Worm (Caenorhabditis elegans) whole organism, L4 larva: ENCODE data around the gene elp-1.

Source experiments
- F26F4.8 ChIP-seq: fragments of 200-800 bp; sonication (Bioruptor generic); conservative IDR thresholded peaks from 2 replicates; pipeline ENCODE4 v1.3.6; 2022; ENCODE audit warnings: missing genetic modification characterization, missing compliant biosample characterization
- F44E2.7 ChIP-seq: fragments of 200-800 bp; sonication (Bioruptor generic); IDR thresholded peaks from 2 replicates; pipeline ENCODE4 v2.1.2; 2022; ENCODE audit warnings: missing genetic modification characterization, missing compliant biosample characterization
- T20F7.1 ChIP-seq: fragments of 200-800 bp; sonication (Bioruptor generic); optimal IDR thresholded peaks from 2 replicates; lab custom pipeline; 2018; ENCODE audit warnings: mild to moderate bottlenecking, missing genetic modification characterization, missing compliant biosample characterization
- Y105C5A.15 ChIP-seq: fragments of 200-800 bp; sonication (Bioruptor generic); IDR thresholded peaks from 2 replicates; pipeline ENCODE4 v1.3.6; 2022; ENCODE audit warnings: missing genetic modification characterization, missing compliant biosample characterization
- aha-1 ChIP-seq: fragments of 150-350 bp; peaks from one replicate; lab custom pipeline; 2014; ENCODE audit warnings: missing biosample characterization, missing genetic modification characterization
- arid-1 ChIP-seq: fragments of 200-800 bp; sonication (Bioruptor generic); conservative IDR thresholded peaks from 2 replicates; pipeline ENCODE4 v1.3.6; 2022; ENCODE audit warnings: missing genetic modification reagents, missing genetic modification characterization, missing compliant biosample characterization
- ceh-82 ChIP-seq: sonication (generic microtip); optimal IDR thresholded peaks from 2 replicates; lab custom pipeline; 2017; ENCODE audit warnings: missing biosample characterization, missing genetic modification characterization
- daf-12 ChIP-seq: fragments of 150-350 bp; optimal IDR thresholded peaks from 2 replicates; lab custom pipeline; 2014; ENCODE audit warnings: missing biosample characterization, missing genetic modification reagents, missing genetic modification characterization
- daf-16 ChIP-seq, 3 experiments: sonication (generic microtip); optimal IDR thresholded peaks; 2 replicates each; lab custom pipeline; 2016 to 2017; ENCODE audit warnings: missing genetic modification characterization in 3 of 3, missing genetic modification reagents in 3 of 3, mild to moderate bottlenecking in 2 of 3, missing compliant biosample characterization in 2 of 3, missing biosample characterization in 1 of 3, moderate library complexity in 1 of 3
- daf-19 ChIP-seq: fragments of 200-800 bp; sonication (Bioruptor generic); conservative IDR thresholded peaks from 2 replicates; pipeline ENCODE4 v1.3.6; 2022; ENCODE audit warnings: missing genetic modification characterization, missing compliant biosample characterization
- dmd-6 ChIP-seq: fragments of 200-800 bp; sonication (Bioruptor generic); IDR thresholded peaks from 2 replicates; pipeline ENCODE4 v1.3.6; 2022; ENCODE audit warnings: missing genetic modification reagents, missing genetic modification characterization, missing compliant biosample characterization
- dmd-9 ChIP-seq: fragments of 200-800 bp; sonication (Bioruptor generic); IDR thresholded peaks from 2 replicates; pipeline ENCODE4 v1.3.6; 2022; ENCODE audit warnings: missing genetic modification reagents, missing genetic modification characterization, missing compliant biosample characterization
- dpl-1 ChIP-seq: fragments of 150-350 bp; optimal IDR thresholded peaks from 2 replicates; lab custom pipeline; 2014; ENCODE audit warnings: missing biosample characterization, missing genetic modification reagents, missing genetic modification characterization
- duxl-1 ChIP-seq: sonication (generic microtip); optimal IDR thresholded peaks from 2 replicates; lab custom pipeline; 2016; ENCODE audit warnings: mild to moderate bottlenecking, missing genetic modification characterization, moderate library complexity, missing compliant biosample characterization; ENCODE audit not compliant: poor library complexity
- dve-1 ChIP-seq: sonication (generic microtip); optimal IDR thresholded peaks from 2 replicates; lab custom pipeline; 2017; ENCODE audit warnings: antibody characterized with exemption, mild to moderate bottlenecking, missing genetic modification characterization, missing compliant biosample characterization; ENCODE audit not compliant: insufficient read depth
- egl-43 ChIP-seq: fragments of 200-800 bp; sonication (Bioruptor generic); IDR thresholded peaks from 2 replicates; pipeline ENCODE4 v1.3.6; 2022; ENCODE audit warnings: missing genetic modification reagents, missing genetic modification characterization, missing compliant biosample characterization
- fkh-10 ChIP-seq: fragments of 150-350 bp; optimal IDR thresholded peaks from 2 replicates; lab custom pipeline; 2014; ENCODE audit warnings: missing biosample characterization, missing genetic modification reagents, missing genetic modification characterization
- hlh-11 ChIP-seq: fragments of 200-800 bp; sonication (Bioruptor generic); optimal IDR thresholded peaks from 2 replicates; lab custom pipeline; 2018; ENCODE audit warnings: mild to moderate bottlenecking, missing genetic modification characterization, missing compliant biosample characterization
- hlh-30 ChIP-seq: sonication (generic microtip); optimal IDR thresholded peaks from 2 replicates; lab custom pipeline; 2017; ENCODE audit warnings: antibody characterized with exemption, mild to moderate bottlenecking, missing genetic modification characterization, missing compliant biosample characterization; ENCODE audit not compliant: insufficient read depth
- jun-1 ChIP-seq: fragments of 150-350 bp; optimal IDR thresholded peaks from 2 replicates; lab custom pipeline; 2014; ENCODE audit warnings: missing biosample characterization, missing genetic modification reagents, missing genetic modification characterization
- mdl-1 ChIP-seq, 2 experiments: fragments of 150-350 bp in 1 of 2; sonication (generic microtip) in 1 of 2; optimal IDR thresholded peaks; 2 replicates each; lab custom pipeline; 2014 to 2017; ENCODE audit warnings: missing biosample characterization in 2 of 2, missing genetic modification characterization in 2 of 2
- nhr-25 ChIP-seq: sonication (generic microtip); optimal IDR thresholded peaks from 2 replicates; lab custom pipeline; 2017; ENCODE audit warnings: missing genetic modification characterization, mild to moderate bottlenecking, missing compliant biosample characterization, antibody characterized with exemption, moderate library complexity, borderline replicate concordance; ENCODE audit not compliant: insufficient read depth
- nhr-28 ChIP-seq: fragments of 150-350 bp; optimal IDR thresholded peaks from 2 replicates; lab custom pipeline; 2014; ENCODE audit warnings: missing biosample characterization, missing genetic modification characterization
- nhr-42 ChIP-seq: fragments of 200-800 bp; sonication (Bioruptor generic); IDR thresholded peaks from 2 replicates; pipeline ENCODE4 v1.3.6; 2022; ENCODE audit warnings: missing genetic modification characterization, missing compliant biosample characterization
- pha-4 ChIP-seq, 2 experiments: fragments of 150-350 bp in 1 of 2; fragments of 200-800 bp in 1 of 2; sonication (Bioruptor generic) in 1 of 2; IDR thresholded peaks in 1 of 2; optimal IDR thresholded peaks in 1 of 2; 2 replicates each; pipeline versions ENCODE4 v1.3.6 to Lab custom; 2014 to 2022; ENCODE audit warnings: missing genetic modification characterization in 2 of 2, missing genetic modification reagents in 2 of 2, missing biosample characterization in 1 of 2, missing compliant biosample characterization in 1 of 2
- pqm-1 ChIP-seq: sonication (generic microtip); optimal IDR thresholded peaks from 2 replicates; lab custom pipeline; 2017; ENCODE audit warnings: missing biosample characterization, missing genetic modification characterization
- tag-97 ChIP-seq: fragments of 200-800 bp; sonication (Bioruptor generic); IDR thresholded peaks from 2 replicates; pipeline ENCODE4 v1.3.6; 2022; ENCODE audit warnings: missing genetic modification characterization, missing compliant biosample characterization
- unc-62 ChIP-seq, 3 experiments: fragments of 150-350 bp in 1 of 3; sonication (generic microtip); optimal IDR thresholded peaks in 2 of 3; peaks in 1 of 3; 1 replicate in 1 of 3; 2 replicates in 2 of 3; lab custom pipeline; 2014 to 2017; ENCODE audit warnings: missing biosample characterization in 3 of 3, missing genetic modification characterization in 3 of 3, missing genetic modification reagents in 3 of 3, missing genotype in 1 of 3

elp-1 gene

ce11 chrV:20771702-20772101 lies 1.7 kb upstream of the elp-1 start:
- TF ChIP-seq arid-1 (GFP tag; lab: Robert Waterston, UW) (no peak), daf-12 (tag; lab: Kevin White, UChicago) (no peak), unc-62 (GFP tag; optimal IDR thresholded peaks at IDR 0.05 in 1 of 2; lab: Kevin White, UChicago) (peak in 1 of 2 experiments; percentile 69), unc-62 (tag; optimal IDR thresholded peaks at IDR 0.05; lab: Kevin White, UChicago) (no peak), Y105C5A.15 (GFP tag; lab: Robert Waterston, UW) (no peak), fkh-10 (GFP tag; lab: Kevin White, UChicago) (no peak), tag-97 (GFP tag; lab: Robert Waterston, UW) (no peak), ceh-82 (tag; lab: Kevin White, UChicago) (no peak), pha-4 (GFP tag; IDR thresholded peaks at IDR 0.05; lab: Robert Waterston, UW) (no peak), pha-4 (tag; optimal IDR thresholded peaks at IDR 0.05; lab: Kevin White, UChicago) (no peak)
- TF ChIP-seq, all 104 proteins: peak for 1

- TF ChIP-seq dmd-6 (GFP tag; lab: Robert Waterston, UW) (peak; percentile 59), nhr-42 (no peak), unc-62 (GFP tag; optimal IDR thresholded peaks at IDR 0.05 in 1 of 2; lab: Kevin White, UChicago) (no peak), unc-62 (tag; optimal IDR thresholded peaks at IDR 0.05; lab: Kevin White, UChicago) (no peak), nhr-28 (tag; lab: Kevin White, UChicago) (peak; percentile 67), hlh-30 (tag; lab: Kevin White, UChicago) (peak; percentile 13), dpl-1 (GFP tag; lab: Kevin White, UChicago) (no peak), hlh-11 (peak; percentile 56), T20F7.1 (no peak), mdl-1 (tag; optimal IDR thresholded peaks at IDR 0.05; lab: Kevin White, UChicago) (no peak), daf-19 (no peak), F26F4.8 (GFP tag; lab: Robert Waterston, UW) (no peak), duxl-1 (tag; lab: Kevin White, UChicago) (no peak), pha-4 (GFP tag; IDR thresholded peaks at IDR 0.05; lab: Robert Waterston, UW) (no peak), pha-4 (tag; optimal IDR thresholded peaks at IDR 0.05; lab: Kevin White, UChicago) (peak; percentile 87), dve-1 (peak; percentile 63), pqm-1 (tag; lab: Kevin White, UChicago) (peak; percentile 69), daf-16 (GFP tag; optimal IDR thresholded peaks at IDR 0.05; lab: Kevin White, UChicago) (no peak), daf-16 (tag; optimal IDR thresholded peaks at IDR 0.05; lab: Kevin White, UChicago) (peak; percentile 70)
Measured at ce11 chrV:20770846-20771245, 885 bp upstream of the elp-1 start.

ce11 chrV:20763192-20763591 lies 6.8 kb downstream of the elp-1 start:
- no peak for TF ChIP-seq jun-1 (tag; lab: Kevin White, UChicago)
- no peak for TF ChIP-seq nhr-28 (tag; lab: Kevin White, UChicago)
- no peak for TF ChIP-seq pha-4 (GFP tag; IDR thresholded peaks at IDR 0.05; lab: Robert Waterston, UW)
- TF ChIP-seq pha-4 (tag; optimal IDR thresholded peaks at IDR 0.05; lab: Kevin White, UChicago) = peak; percentile 69

ce11 chrV:20761758-20762157 lies 8.2 kb downstream of the elp-1 start:
- TF ChIP-seq pha-4 (GFP tag; IDR thresholded peaks at IDR 0.05; lab: Robert Waterston, UW) (no peak; the same call in 1 of the 2 replicates), pha-4 (tag; optimal IDR thresholded peaks at IDR 0.05; lab: Kevin White, UChicago) (peak; percentile 99), F44E2.7 (GFP tag; lab: Robert Waterston, UW) (no peak)
- TF ChIP-seq, all 104 proteins: peak for 1

- peak; percentile 95 for TF ChIP-seq aha-1 (tag; lab: Kevin White, UChicago)
- no peak for TF ChIP-seq dmd-9 (GFP tag; lab: Robert Waterston, UW)
- TF ChIP-seq egl-43 = 0 out of 2 replicates have a peak, but pooled peaks have one; percentile 31
- peak in 1 of 2 experiments; percentile 90 for TF ChIP-seq unc-62 (GFP tag; optimal IDR thresholded peaks at IDR 0.05 in 1 of 2; lab: Kevin White, UChicago)
- no peak for TF ChIP-seq unc-62 (tag; optimal IDR thresholded peaks at IDR 0.05; lab: Kevin White, UChicago)
- TF ChIP-seq nhr-25 = no peak
Measured at ce11 chrV:20758106-20758505, 11.9 kb downstream of the elp-1 start.
